Fruit fly (Drosophila melanogaster): ENCODE data around the gene dan.
A peak's percentile ranks its signal among the peaks of the same experiment; 100 is the strongest.

dan gene

dm6 chr3R:25168259-25168972 lies 15.8 kb upstream of the dan start (continued):
- TF ChIP-seq CG8281 (tag; optimal IDR thresholded peaks at IDR 0.05) = no peak
- peak; percentile 43 for TF ChIP-seq bcd (GFP tag; optimal IDR thresholded peaks at IDR 0.05)
- peak; percentile 51 for TF ChIP-seq slbo (GFP tag; IDR thresholded peaks at IDR 0.05)
- TF ChIP-seq bsh (GFP tag; optimal IDR thresholded peaks at IDR 0.05) = peak in 1 of 2 experiments; percentile 48
- TF ChIP-seq CG14860 (GFP tag; IDR thresholded peaks at IDR 0.05; ENCODE audit: partially characterized antibody) = no peak
- peak; percentile 54 for TF ChIP-seq phol (tag; optimal IDR thresholded peaks at IDR 0.05)
- TF ChIP-seq CG9876 (GFP tag; optimal IDR thresholded peaks at IDR 0.05) = no peak
- peak; percentile 21; the same call in 1 of the 2 replicates for TF ChIP-seq CG4404 (GFP tag; IDR thresholded peaks at IDR 0.05)
- peak; percentile 31; the same call in 1 of the 2 replicates for TF ChIP-seq E2f1 (GFP tag; IDR thresholded peaks at IDR 0.05)
- TF ChIP-seq CG17361 (GFP tag; IDR thresholded peaks at IDR 0.05) = peak; percentile 64
- TF ChIP-seq CG17385 (GFP tag; optimal IDR thresholded peaks at IDR 0.05) = peak; percentile 44
- TF ChIP-seq chm (GFP tag; IDR thresholded peaks at IDR 0.05) = no peak
- TF ChIP-seq CG30403 (GFP tag; optimal IDR thresholded peaks at IDR 0.05) = peak; percentile 49
- no peak for TF ChIP-seq ken (GFP tag; IDR thresholded peaks at IDR 0.05)
- TF ChIP-seq Rx (GFP tag; IDR thresholded peaks at IDR 0.05) = no peak
- peak; percentile 21 for TF ChIP-seq CG16815 (GFP tag; optimal IDR thresholded peaks at IDR 0.05)
- TF ChIP-seq peb (GFP tag; IDR thresholded peaks at IDR 0.05) = no peak
- TF ChIP-seq twi (tag; optimal IDR thresholded peaks at IDR 0.05) = peak; percentile 5
- peak; percentile 49 for TF ChIP-seq HHEX (GFP tag; optimal IDR thresholded peaks at IDR 0.05)
- 0 out of 2 replicates have a peak, but pooled peaks have one; percentile 13 for TF ChIP-seq CG9932 (GFP tag; IDR thresholded peaks at IDR 0.05)
- TF ChIP-seq CG1603 (tag; optimal IDR thresholded peaks at IDR 0.05) = peak; percentile 41
- TF ChIP-seq CG1529 (GFP tag; optimal IDR thresholded peaks at IDR 0.05) = peak; percentile 5
- TF ChIP-seq nau (GFP tag; optimal IDR thresholded peaks at IDR 0.05) = peak; percentile 22
- peak; percentile 31 for TF ChIP-seq Ssrp (tag; optimal IDR thresholded peaks at IDR 0.05)
- no peak for TF ChIP-seq Tbp (GFP tag; optimal IDR thresholded peaks at IDR 0.05)
- no peak for TF ChIP-seq CG31388 (GFP tag; optimal IDR thresholded peaks at IDR 0.05)
- no peak for TF ChIP-seq CG30431 (GFP tag; optimal IDR thresholded peaks at IDR 0.05)
- no peak for TF ChIP-seq CG8359 (GFP tag; optimal IDR thresholded peaks at IDR 0.05; ENCODE audit: borderline replicate concordance)
- TF ChIP-seq CG31441 (GFP tag; IDR thresholded peaks at IDR 0.05) = peak; percentile 51; the same call in 1 of the 2 replicates
- TF ChIP-seq CG5180 (GFP tag; optimal IDR thresholded peaks at IDR 0.05) = peak; percentile 6
- no peak for TF ChIP-seq CG10959 (GFP tag; IDR thresholded peaks at IDR 0.05)
- TF ChIP-seq CG4328 (GFP tag; optimal IDR thresholded peaks at IDR 0.05) = no peak
- TF ChIP-seq Hand (GFP tag; optimal IDR thresholded peaks at IDR 0.05) = peak; percentile 31
- peak; percentile 7 for TF ChIP-seq pho (GFP tag; optimal IDR thresholded peaks at IDR 0.05)
- no peak for TF ChIP-seq ATbp (GFP tag; optimal IDR thresholded peaks at IDR 0.05)
- 0 out of 2 replicates have a peak, but pooled peaks have one; percentile 28 for TF ChIP-seq CG31224 (GFP tag; IDR thresholded peaks at IDR 0.05)
- TF ChIP-seq E2f2 (GFP tag; IDR thresholded peaks at IDR 0.05) = peak; percentile 21; the same call in 1 of the 2 replicates
- no peak for TF ChIP-seq CG1647 (GFP tag; optimal IDR thresholded peaks at IDR 0.05)
- TF ChIP-seq pros (GFP tag; optimal IDR thresholded peaks at IDR 0.05) = peak; percentile 71
- TF ChIP-seq mam (GFP tag; optimal IDR thresholded peaks at IDR 0.05) = peak; percentile 14
- TF ChIP-seq CG13424 (tag; optimal IDR thresholded peaks at IDR 0.05) = peak; percentile 65
- peak; percentile 5 for TF ChIP-seq Jarid2 (GFP tag; optimal IDR thresholded peaks at IDR 0.05)
- TF ChIP-seq CG32532 (GFP tag; IDR thresholded peaks at IDR 0.05) = peak; percentile 13; the same call in 1 of the 2 replicates
- no peak for TF ChIP-seq CG42726 (GFP tag; IDR thresholded peaks at IDR 0.05; ENCODE audit: partially characterized antibody)
- TF ChIP-seq amos (GFP tag; IDR thresholded peaks at IDR 0.05; ENCODE audit: partially characterized antibody) = no peak
- no peak for TF ChIP-seq CG13287 (GFP tag; IDR thresholded peaks at IDR 0.05; ENCODE audit: partially characterized antibody)
- no peak for TF ChIP-seq CG16813 (GFP tag; IDR thresholded peaks at IDR 0.05; ENCODE audit: partially characterized antibody)
- peak; percentile 57 for TF ChIP-seq grau (tag; optimal IDR thresholded peaks at IDR 0.05)

All from whole organism, embryonic.